Worm (Caenorhabditis elegans): ENCODE results near the gene Y54G2A.38.

Gene Y54G2A.38

DNA sequence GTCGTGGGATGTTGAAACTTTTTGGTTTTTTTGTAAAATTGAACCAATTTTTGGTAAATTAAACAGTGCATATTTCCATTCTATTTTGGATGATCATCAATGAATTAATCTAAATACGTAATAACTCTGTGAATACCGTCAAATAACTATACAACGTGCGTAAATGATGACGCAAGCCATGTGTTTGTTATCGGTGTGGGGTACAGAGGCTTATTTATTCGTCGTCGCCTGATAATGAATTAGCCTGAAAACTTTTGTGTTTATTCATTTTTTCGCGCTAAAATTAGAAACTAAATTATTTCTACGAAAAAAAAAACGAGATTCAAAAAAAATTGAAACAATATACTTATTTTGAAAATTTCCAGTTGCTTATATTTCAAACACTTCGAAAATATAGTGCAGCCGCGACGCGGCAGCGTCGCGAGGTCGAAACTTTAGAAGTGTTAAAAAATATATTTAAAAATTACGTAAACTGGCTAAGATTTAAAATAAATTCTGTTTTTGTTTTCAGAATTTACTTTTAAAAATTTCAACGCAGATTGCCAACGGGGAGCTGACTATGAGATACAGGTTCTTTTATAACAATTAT lies 10.3 kb upstream of the Y54G2A.38 start:
- TF ChIP-seq nhr-237 (tag; optimal IDR thresholded peaks at IDR 0.05): no peak
- no peak for TF ChIP-seq ceh-43 (GFP tag; optimal IDR thresholded peaks at IDR 0.05)
- no peak for TF ChIP-seq lsy-2 (tag; optimal IDR thresholded peaks at IDR 0.05)
- peak; percentile 28 for TF ChIP-seq zip-8 (tag; optimal IDR thresholded peaks at IDR 0.05)

DNA sequence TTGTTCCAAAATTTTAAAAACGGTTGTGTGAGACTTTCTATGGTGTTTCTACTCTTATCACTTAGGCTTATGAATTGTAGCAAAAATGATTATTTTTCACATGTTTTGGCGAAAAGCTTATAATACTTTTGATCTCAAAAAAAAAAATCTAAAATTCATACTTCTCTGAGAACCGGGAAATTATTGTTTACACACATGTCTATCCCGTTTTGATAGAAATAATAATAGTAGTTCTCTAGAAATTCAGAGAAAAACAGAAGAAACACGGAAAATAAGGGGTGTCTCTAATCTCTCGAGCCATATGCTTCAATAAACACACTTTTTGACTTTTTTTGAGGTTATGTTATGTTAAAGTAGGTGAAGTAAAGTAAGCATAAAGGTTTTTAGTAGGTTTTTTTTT lies 8.7 kb upstream of the Y54G2A.38 start:
- TF ChIP-seq lin-32 (GFP tag; optimal IDR thresholded peaks at IDR 0.05): no peak
- no peak for TF ChIP-seq unc-120 (tag; optimal IDR thresholded peaks at IDR 0.05; ENCODE audit: poor library complexity, severe bottlenecking)

DNA sequence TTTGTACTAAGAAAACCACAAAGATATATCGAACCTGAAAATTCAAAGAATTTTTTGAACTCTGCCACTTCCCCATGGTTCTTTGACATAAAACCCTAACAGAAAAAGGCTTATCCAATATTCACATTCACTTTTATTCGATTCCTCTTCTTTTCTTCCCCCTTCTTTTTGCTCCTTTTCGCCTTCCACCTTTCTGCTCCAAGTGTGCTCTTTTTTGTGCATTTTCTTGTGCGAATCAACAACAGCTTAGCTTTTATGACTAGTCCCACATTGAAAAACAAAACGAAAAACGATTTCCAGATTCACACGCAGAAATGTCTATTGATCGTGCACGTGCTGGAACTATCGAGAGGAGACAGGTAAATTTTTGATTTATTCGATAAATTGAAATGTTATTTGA lies 7.7 kb upstream of the Y54G2A.38 start, which contains the start of gene Y54G2A.41:
TSS of gene Y54G2A.41 (plus strand) at position 301 of the 400 bp plus-strand sequence.
- TF ChIP-seq ces-1 (GFP tag; optimal IDR thresholded peaks at IDR 0.05) (no peak), ztf-11 (tag; optimal IDR thresholded peaks at IDR 0.05) (no peak), mab-5 (tag; optimal IDR thresholded peaks at IDR 0.05) (no peak), drap-1 (GFP tag; optimal IDR thresholded peaks at IDR 0.05) (no peak), ham-2 (GFP tag; optimal IDR thresholded peaks at IDR 0.05) (no peak), elt-3 (tag; optimal IDR thresholded peaks at IDR 0.05) (no peak), blmp-1 (tag; optimal IDR thresholded peaks at IDR 0.05) (no peak), flh-1 (GFP tag; optimal IDR thresholded peaks at IDR 0.05) (no peak), nhr-12 (tag; optimal IDR thresholded peaks at IDR 0.05) (no peak), M03D4.4 (tag; optimal IDR thresholded peaks at IDR 0.05) (no peak), mls-2 (tag; optimal IDR thresholded peaks at IDR 0.05) (no peak), unc-39 (tag; optimal IDR thresholded peaks at IDR 0.05) (no peak), hlh-1 (tag; optimal IDR thresholded peaks at IDR 0.05) (no peak), pha-4 (tag; optimal IDR thresholded peaks at IDR 0.05) (no peak), nhr-28 (tag; optimal IDR thresholded peaks at IDR 0.05) (no peak), mep-1 (tag; optimal IDR thresholded peaks at IDR 0.05) (no peak), unc-120 (tag; optimal IDR thresholded peaks at IDR 0.05; ENCODE audit: poor library complexity, severe bottlenecking) (no peak), bed-3 (GFP tag; optimal IDR thresholded peaks at IDR 0.05) (no peak), ceh-83 (GFP tag; optimal IDR thresholded peaks at IDR 0.05) (no peak), nhr-237 (tag; optimal IDR thresholded peaks at IDR 0.05) (no peak)

DNA sequence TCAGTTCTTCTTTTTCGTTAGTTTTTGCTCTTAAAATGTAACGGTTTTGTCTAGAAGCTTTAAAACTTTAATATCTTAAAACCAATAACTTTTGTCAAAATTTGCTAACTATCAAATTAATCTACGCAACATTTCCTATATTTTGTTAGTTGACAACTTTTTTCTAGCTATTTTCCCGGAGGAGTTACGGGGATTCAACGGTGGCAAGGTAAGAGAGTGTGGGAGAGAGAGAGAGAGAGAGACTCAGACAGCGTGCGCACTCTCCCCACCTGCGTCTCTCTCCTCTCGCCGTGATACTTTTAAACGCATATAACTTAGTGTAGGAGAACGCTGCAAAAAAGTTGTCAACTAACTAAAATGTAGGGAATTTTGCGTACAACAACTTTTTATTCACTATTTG lies 5.7 kb upstream of the Y54G2A.38 start:
- TF ChIP-seq ceh-43 (GFP tag; optimal IDR thresholded peaks at IDR 0.05) (no peak), ztf-11 (tag; optimal IDR thresholded peaks at IDR 0.05) (no peak), lin-13 (tag; optimal IDR thresholded peaks at IDR 0.05) (no peak), zip-8 (tag; optimal IDR thresholded peaks at IDR 0.05) (no peak), mls-2 (tag; optimal IDR thresholded peaks at IDR 0.05) (no peak), nhr-12 (tag; optimal IDR thresholded peaks at IDR 0.05) (no peak), blmp-1 (tag; optimal IDR thresholded peaks at IDR 0.05) (no peak), unc-120 (tag; optimal IDR thresholded peaks at IDR 0.05; ENCODE audit: poor library complexity, severe bottlenecking) (no peak)

DNA sequence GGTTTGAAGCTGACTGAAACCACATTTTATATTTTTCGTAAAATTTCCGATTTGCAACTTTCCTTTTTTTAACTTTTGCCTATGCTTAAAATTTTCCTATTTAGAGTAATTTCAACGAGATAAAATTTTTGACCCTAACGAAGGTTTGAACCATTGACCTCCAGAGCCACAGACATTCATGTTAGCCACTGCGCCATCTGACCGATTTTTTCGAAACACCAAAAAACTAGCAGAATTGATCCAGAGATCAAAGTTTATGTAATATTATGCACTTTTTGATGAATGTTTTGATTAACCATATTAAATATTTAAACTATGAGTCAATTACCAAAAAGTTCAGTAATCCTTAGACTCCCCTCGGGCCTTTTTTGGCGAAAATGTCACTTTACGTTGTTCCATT lies 1.2 kb upstream of the Y54G2A.38 start:
- TF ChIP-seq nhr-28 (tag; optimal IDR thresholded peaks at IDR 0.05): no peak
- TF ChIP-seq tbx-8 (GFP tag; optimal IDR thresholded peaks at IDR 0.05): no peak
- no peak for TF ChIP-seq lin-13 (tag; optimal IDR thresholded peaks at IDR 0.05)
- no peak for TF ChIP-seq pha-4 (tag; optimal IDR thresholded peaks at IDR 0.05)
- TF ChIP-seq nhr-2 (tag; optimal IDR thresholded peaks at IDR 0.05): no peak
- no peak for TF ChIP-seq mep-1 (tag; optimal IDR thresholded peaks at IDR 0.05)
- no peak for TF ChIP-seq blmp-1 (tag; optimal IDR thresholded peaks at IDR 0.05)
- TF ChIP-seq ceh-83 (GFP tag; optimal IDR thresholded peaks at IDR 0.05): no peak

DNA sequence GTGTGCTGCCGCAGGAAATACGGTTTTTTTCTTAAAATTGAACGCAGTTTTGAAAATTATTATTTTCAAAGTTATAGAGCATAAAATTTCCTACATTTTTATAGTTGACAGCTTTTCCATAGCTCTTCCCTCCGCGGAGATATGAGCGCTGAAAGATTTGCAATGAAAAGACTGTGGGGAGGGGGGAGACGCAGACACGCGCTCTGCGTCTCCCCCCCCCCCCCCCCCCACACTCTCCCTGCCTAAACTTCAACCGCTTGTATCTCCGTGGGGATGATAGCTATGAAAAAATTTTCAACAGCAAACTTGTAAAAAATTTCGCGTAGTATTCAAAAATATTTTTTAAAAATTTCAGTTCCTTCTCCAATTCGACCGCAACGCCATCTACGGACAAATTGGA lies 2.2 kb downstream of the Y54G2A.38 start:
- TF ChIP-seq bed-3 (GFP tag; optimal IDR thresholded peaks at IDR 0.05) (no peak), unc-62 (GFP tag; optimal IDR thresholded peaks at IDR 0.05) (no peak), ceh-39 (tag; optimal IDR thresholded peaks at IDR 0.05) (no peak), mls-2 (tag; optimal IDR thresholded peaks at IDR 0.05) (no peak), M03D4.4 (tag; optimal IDR thresholded peaks at IDR 0.05) (no peak), nhr-12 (tag; optimal IDR thresholded peaks at IDR 0.05) (no peak), cnd-1 (tag; optimal IDR thresholded peaks at IDR 0.05) (no peak), pha-4 (tag; optimal IDR thresholded peaks at IDR 0.05) (no peak), sptf-1 (tag; optimal IDR thresholded peaks at IDR 0.05) (no peak), lin-32 (GFP tag; optimal IDR thresholded peaks at IDR 0.05) (no peak), snpc-4 (tag; optimal IDR thresholded peaks at IDR 0.05) (no peak), unc-39 (tag; optimal IDR thresholded peaks at IDR 0.05) (no peak), ceh-43 (GFP tag; optimal IDR thresholded peaks at IDR 0.05) (no peak), zip-8 (tag; optimal IDR thresholded peaks at IDR 0.05) (no peak), ceh-83 (GFP tag; optimal IDR thresholded peaks at IDR 0.05) (no peak)
